Worm (Caenorhabditis elegans): ENCODE data around the gene col-171.

The col-171 gene

ce11 chrX:6338446-6338845 lies 4.3 kb downstream of the col-171 start (continued):
- TF ChIP-seq unc-62 (GFP tag; optimal IDR thresholded peaks at IDR 0.05 in 1 of 2), result peak; percentile 13 to 23
- no peak for TF ChIP-seq unc-62 (tag; optimal IDR thresholded peaks at IDR 0.05)
- peak; percentile 52; the same call in 1 of the 2 replicates for TF ChIP-seq lin-1 (GFP tag; IDR thresholded peaks at IDR 0.05)
- TF ChIP-seq nhr-77 (tag; optimal IDR thresholded peaks at IDR 0.05), result peak; percentile 65
- no peak for TF ChIP-seq attf-4 (tag; optimal IDR thresholded peaks at IDR 0.05)
- peak; percentile 98 for TF ChIP-seq pqm-1 (tag; optimal IDR thresholded peaks at IDR 0.05)
- TF ChIP-seq F10B5.3 (tag; optimal IDR thresholded peaks at IDR 0.05), result no peak
- TF ChIP-seq nhr-28 (tag; optimal IDR thresholded peaks at IDR 0.05), result peak; percentile 98
- peak; percentile 33 for TF ChIP-seq nhr-10 (tag; optimal IDR thresholded peaks at IDR 0.05)
- TF ChIP-seq ceh-32 (tag; optimal IDR thresholded peaks at IDR 0.05; ENCODE audit: poor library complexity), result no peak
- no peak for TF ChIP-seq T20F7.1 (GFP tag; optimal IDR thresholded peaks at IDR 0.05)
- TF ChIP-seq dve-1 (tag; optimal IDR thresholded peaks at IDR 0.05; ENCODE audit: insufficient read depth), result peak; percentile 96
- no peak for TF ChIP-seq gei-8 (GFP tag; optimal IDR thresholded peaks at IDR 0.05)
- peak; percentile 83 for TF ChIP-seq aha-1 (tag)
- TF ChIP-seq saeg-2 (GFP tag; IDR thresholded peaks at IDR 0.05), result no peak
- TF ChIP-seq lir-3 (tag; optimal IDR thresholded peaks at IDR 0.05), result no peak
- TF ChIP-seq ctbp-1 (GFP tag; IDR thresholded peaks at IDR 0.05), result no peak
- no peak for TF ChIP-seq zip-11 (GFP tag; IDR thresholded peaks at IDR 0.05)
- TF ChIP-seq mxl-3 (GFP tag; optimal IDR thresholded peaks at IDR 0.05), result peak; percentile 6
- TF ChIP-seq dpl-1 (GFP tag; optimal IDR thresholded peaks at IDR 0.05), result no peak
- no peak for TF ChIP-seq lin-29 (GFP tag; IDR thresholded peaks at IDR 0.05)
- no peak for TF ChIP-seq unc-130 (GFP tag; optimal IDR thresholded peaks at IDR 0.05)
- TF ChIP-seq lin-15B (tag; optimal IDR thresholded peaks at IDR 0.05), result no peak

DNA sequence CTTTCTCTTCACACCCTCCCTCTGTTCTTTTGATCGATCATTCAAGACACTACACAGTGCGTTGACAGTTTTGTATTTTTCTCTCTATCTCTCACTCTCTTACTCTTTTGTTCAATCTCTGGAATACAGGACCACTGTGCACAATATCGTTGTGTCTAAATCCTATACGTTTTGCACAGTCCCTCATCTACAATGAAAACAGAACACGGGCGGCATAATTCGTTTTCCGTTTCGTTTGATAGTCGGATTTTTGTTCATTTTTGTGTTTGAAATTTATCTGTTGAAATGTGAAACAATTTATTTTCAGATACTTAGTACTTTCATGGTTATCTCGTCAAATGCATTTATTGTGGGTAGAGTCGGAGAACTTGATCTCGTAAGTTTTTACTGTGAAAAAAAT lies 7.4 kb downstream of the col-171 start, which contains the start of gene C03B1.7:
Gene C03B1.7 (plus strand): TSS at position 301 of the 400 bp plus-strand sequence.
- TF ChIP-seq fos-1 (tag; optimal IDR thresholded peaks at IDR 0.05) (no peak), ceh-32 (tag; optimal IDR thresholded peaks at IDR 0.05; ENCODE audit: poor library complexity) (no peak), Y105C5A.15 (GFP tag; IDR thresholded peaks at IDR 0.05) (no peak), gei-8 (GFP tag; optimal IDR thresholded peaks at IDR 0.05) (no peak), unc-39 (tag; optimal IDR thresholded peaks at IDR 0.05) (no peak), nhr-111 (GFP tag; optimal IDR thresholded peaks at IDR 0.05) (no peak), ztf-7 (tag; optimal IDR thresholded peaks at IDR 0.05) (no peak), egl-43 (GFP tag; IDR thresholded peaks at IDR 0.05) (no peak), snpc-1.2 (GFP tag; IDR thresholded peaks at IDR 0.05) (no peak)

- TF ChIP-seq vab-7 (GFP tag; IDR thresholded peaks at IDR 0.05), result no peak
- TF ChIP-seq unc-62 (GFP tag; optimal IDR thresholded peaks at IDR 0.05 in 1 of 2), result peak in 1 of 2 experiments; percentile 90
- no peak for TF ChIP-seq unc-62 (tag; optimal IDR thresholded peaks at IDR 0.05)
- no peak for TF ChIP-seq gei-8 (GFP tag; optimal IDR thresholded peaks at IDR 0.05)
Observed at ce11 chrX:6345785-6346184, 11.7 kb downstream of the col-171 start.

DNA sequence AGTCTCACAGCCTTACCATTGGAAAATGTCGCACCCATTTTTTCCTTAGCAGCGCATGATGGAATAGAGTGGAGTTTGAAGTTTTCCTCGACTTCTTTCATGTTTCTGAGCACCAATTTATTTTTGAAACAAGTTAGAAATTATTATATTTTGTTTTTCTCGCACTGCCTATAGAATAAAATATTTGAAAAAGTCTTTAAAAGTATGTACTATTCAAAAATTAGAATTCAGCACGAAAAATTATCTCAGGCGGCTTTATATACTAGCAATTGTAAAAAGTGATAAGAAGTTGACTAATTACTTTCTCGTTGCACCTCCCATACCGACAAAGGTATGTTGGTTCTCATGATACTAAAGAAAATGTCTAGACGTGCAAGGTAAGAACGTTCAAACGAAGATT lies 12.9 kb downstream of the col-171 start, which contains the start of gene C03B1.9:
Gene C03B1.9 (minus strand): TSS at position 101 of the 400 bp plus-strand sequence.
- no peak for TF ChIP-seq mdl-1 (tag; optimal IDR thresholded peaks at IDR 0.05)
- TF ChIP-seq daf-19 (GFP tag; conservative IDR thresholded peaks at IDR 0.05), result no peak
- no peak for TF ChIP-seq lim-7 (GFP tag; IDR thresholded peaks at IDR 0.05)
- TF ChIP-seq hif-1 (tag; optimal IDR thresholded peaks at IDR 0.05), result no peak
- no peak for TF ChIP-seq set-16 (GFP tag; IDR thresholded peaks at IDR 0.05)
- TF ChIP-seq dmd-9 (GFP tag; IDR thresholded peaks at IDR 0.05), result no peak

All from whole organism, L4 larva.